Worm (Caenorhabditis elegans): ENCODE measurements around the gene pkc-1.

pkc-1 gene

DNA sequence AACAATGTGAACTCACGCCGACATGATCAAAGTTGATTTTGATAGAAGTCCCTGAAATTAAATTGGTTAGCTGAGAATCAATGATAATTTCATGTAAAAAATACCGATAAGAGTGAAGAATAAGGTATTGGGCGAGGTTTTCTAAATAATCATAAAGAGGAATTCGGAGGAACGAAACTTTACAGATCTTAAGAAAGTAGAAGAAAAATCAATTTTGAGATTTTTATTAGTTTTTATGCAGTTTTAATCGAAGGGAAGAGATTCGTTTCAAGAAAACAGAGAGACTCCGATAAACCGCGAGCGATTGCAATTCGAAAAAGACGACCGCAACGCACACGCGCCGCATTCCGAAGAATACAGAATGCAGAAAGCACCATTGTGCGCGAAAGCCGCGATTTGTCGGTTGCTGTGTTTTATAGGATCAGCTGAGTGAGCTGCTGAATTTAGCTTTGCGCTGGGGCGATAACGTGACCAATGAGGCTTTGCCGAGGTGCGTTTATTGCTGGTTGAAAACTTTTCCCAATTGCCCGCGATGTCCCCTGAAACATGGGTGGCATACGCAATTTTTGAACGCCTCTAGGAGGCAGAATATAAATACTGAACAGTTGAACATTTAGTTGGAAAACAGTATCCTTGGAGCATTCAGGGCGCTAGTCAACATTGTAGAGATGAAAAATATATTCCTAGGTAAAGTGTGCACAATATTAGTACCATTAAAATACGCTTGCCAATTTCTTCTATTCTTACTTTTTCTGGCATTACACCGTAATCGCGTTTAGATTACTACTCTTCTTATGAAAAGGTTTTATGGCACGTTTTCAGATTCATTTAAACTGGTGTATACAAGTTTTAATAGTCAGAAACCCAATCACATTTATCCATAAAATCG lies 52.0 kb downstream of the pkc-1 start, which contains the start of gene snr-4:
Gene snr-4, minus strand, starts transcription at position 51 of the 889 bp plus-strand sequence.
- TF ChIP-seq pqm-1 (tag; optimal IDR thresholded peaks at IDR 0.05) (peak; percentile 56), hlh-17 (GFP tag; optimal IDR thresholded peaks at IDR 0.05; ENCODE audit: borderline replicate concordance) (no peak), C16A3.4 (tag; optimal IDR thresholded peaks at IDR 0.05) (peak; percentile 84), fkh-4 (tag; optimal IDR thresholded peaks at IDR 0.05; ENCODE audit: borderline replicate concordance) (peak; percentile 69), grh-1 (GFP tag; IDR thresholded peaks at IDR 0.05) (peak; percentile 98), snpc-4 (tag; optimal IDR thresholded peaks at IDR 0.05) (peak; percentile 99), ceh-90 (tag; optimal IDR thresholded peaks at IDR 0.05) (peak; percentile 31), ama-1 (optimal IDR thresholded peaks at IDR 0.05) (peak; percentile 94), sptf-1 (tag; optimal IDR thresholded peaks at IDR 0.05) (no peak), nhr-76 (tag; optimal IDR thresholded peaks at IDR 0.05) (peak; percentile 37), hpl-2 (GFP tag; optimal IDR thresholded peaks at IDR 0.05) (peak; percentile 87), dpl-1 (GFP tag; optimal IDR thresholded peaks at IDR 0.05) (peak; percentile 79 to 83 (median 83)), lin-13 (GFP tag; optimal IDR thresholded peaks at IDR 0.05) (peak; percentile 94), nhr-85 (tag) (peak; percentile 98), lin-15B (tag; optimal IDR thresholded peaks at IDR 0.05) (peak; percentile 93), C34B4.2 (tag; optimal IDR thresholded peaks at IDR 0.05) (peak; percentile 23), ets-5 (GFP tag; IDR thresholded peaks at IDR 0.05) (no peak), lir-3 (tag; optimal IDR thresholded peaks at IDR 0.05; ENCODE audit: poor library complexity) (peak; percentile 74), unc-62 (GFP tag; optimal IDR thresholded peaks at IDR 0.05) (peak; percentile 60), snu-23 (GFP tag; optimal IDR thresholded peaks at IDR 0.05) (peak; percentile 97), irx-1 (tag; optimal IDR thresholded peaks at IDR 0.05) (peak; percentile 90), fos-1 (tag; optimal IDR thresholded peaks at IDR 0.05) (peak; percentile 92), lin-39 (tag; optimal IDR thresholded peaks at IDR 0.05) (peak; percentile 86), aha-1 (tag; optimal IDR thresholded peaks at IDR 0.05) (no peak), C04F5.9 (tag; optimal IDR thresholded peaks at IDR 0.05) (peak; percentile 77), dsc-1 (tag; optimal IDR thresholded peaks at IDR 0.05) (peak; percentile 97), elt-3 (tag; optimal IDR thresholded peaks at IDR 0.05) (peak in 5 of 6 experiments; percentile 30 to 96 (median 93)), lin-14 (GFP tag; optimal IDR thresholded peaks at IDR 0.05) (peak; percentile 95), nhr-20 (tag; optimal IDR thresholded peaks at IDR 0.05) (peak; percentile 96), zag-1 (tag; optimal IDR thresholded peaks at IDR 0.05) (peak; percentile 17), egl-27 (tag; optimal IDR thresholded peaks at IDR 0.05) (peak in 1 of 2 experiments; percentile 76), ceh-8 (GFP tag; optimal IDR thresholded peaks at IDR 0.05) (peak; percentile 80), sup-37 (GFP tag; optimal IDR thresholded peaks at IDR 0.05) (peak; percentile 89), alr-1 (tag; optimal IDR thresholded peaks at IDR 0.05; ENCODE audit: borderline replicate concordance) (no peak), nhr-90 (tag; optimal IDR thresholded peaks at IDR 0.05; ENCODE audit: poor library complexity) (peak; percentile 98), mab-9 (GFP tag; IDR thresholded peaks at IDR 0.05) (peak; percentile 95), zip-4 (GFP tag; optimal IDR thresholded peaks at IDR 0.05) (peak; percentile 88), ztf-11 (tag; optimal IDR thresholded peaks at IDR 0.05) (peak in 1 of 2 experiments; percentile 91), aly-2 (tag; optimal IDR thresholded peaks at IDR 0.05) (peak; percentile 91), ztf-4 (tag; optimal IDR thresholded peaks at IDR 0.05) (peak; percentile 82), mep-1 (tag; optimal IDR thresholded peaks at IDR 0.05) (peak; percentile 84), lsy-2 (tag; optimal IDR thresholded peaks at IDR 0.05) (peak; percentile 87 to 92), elt-2 (tag; optimal IDR thresholded peaks at IDR 0.05) (peak; percentile 91), hlh-4 (tag; optimal IDR thresholded peaks at IDR 0.05) (no peak), jun-1 (tag; optimal IDR thresholded peaks at IDR 0.05) (peak; percentile 93), skn-1 (tag; optimal IDR thresholded peaks at IDR 0.05) (peak; percentile 80), fkh-8 (tag; optimal IDR thresholded peaks at IDR 0.05) (peak; percentile 95), egl-13 (tag; optimal IDR thresholded peaks at IDR 0.05) (peak; percentile 94), tbx-2 (tag; optimal IDR thresholded peaks at IDR 0.05) (peak; percentile 96), Y116A8C.19 (tag; optimal IDR thresholded peaks at IDR 0.05; ENCODE audit: borderline replicate concordance) (no peak)

All from whole organism, L1 larva.